Fruit fly (Drosophila melanogaster) S2 (cell line): ENCODE data around the gene Tmx3.

Experiments
- CG8478 ChIP-seq: fragments of >200 bp; optimal IDR thresholded peaks from 2 replicates; lab custom pipeline; 2018
- CTCF ChIP-seq, 2 experiments: fragments of >200 bp; optimal IDR thresholded peaks; 2 replicates each; lab custom pipeline; 2018

DNA sequence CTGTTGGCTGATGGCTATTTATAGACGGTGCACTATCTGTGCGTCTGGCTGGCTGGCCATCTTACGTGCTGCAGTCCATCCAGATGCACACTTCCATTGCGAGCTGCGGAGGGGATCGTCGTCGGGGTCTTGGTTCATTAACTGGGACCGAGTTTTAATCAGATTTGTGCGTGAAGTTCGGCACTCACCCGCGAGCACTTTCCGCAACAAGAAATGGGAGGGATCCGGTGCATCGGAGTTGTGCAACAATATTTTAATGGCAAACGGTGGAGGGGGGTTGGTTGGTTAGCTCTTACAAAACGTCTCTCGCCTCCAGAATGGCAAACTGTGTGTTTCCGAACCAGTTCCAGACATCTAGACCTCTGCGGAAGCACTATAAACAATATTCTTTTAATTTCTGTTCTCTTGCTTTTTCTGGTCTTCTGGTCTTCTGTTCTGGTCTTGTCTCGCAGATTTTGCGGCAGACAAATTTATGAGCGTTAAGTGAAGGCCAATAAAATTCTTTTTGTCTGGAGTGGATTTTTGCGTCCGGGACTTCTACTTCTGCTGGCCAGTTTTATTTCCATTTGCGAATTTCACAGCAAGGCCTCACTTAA, 32.2 kb upstream of the Tmx3 start:
- TF ChIP-seq CG8478 (lab: Kevin White, UChicago): no peak
- TF ChIP-seq CTCF (optimal IDR thresholded peaks at IDR 0.05; lab: Kevin White, UChicago): no peak
